Worm (Caenorhabditis elegans): ENCODE data around the gene eff-1.

Gene eff-1

DNA sequence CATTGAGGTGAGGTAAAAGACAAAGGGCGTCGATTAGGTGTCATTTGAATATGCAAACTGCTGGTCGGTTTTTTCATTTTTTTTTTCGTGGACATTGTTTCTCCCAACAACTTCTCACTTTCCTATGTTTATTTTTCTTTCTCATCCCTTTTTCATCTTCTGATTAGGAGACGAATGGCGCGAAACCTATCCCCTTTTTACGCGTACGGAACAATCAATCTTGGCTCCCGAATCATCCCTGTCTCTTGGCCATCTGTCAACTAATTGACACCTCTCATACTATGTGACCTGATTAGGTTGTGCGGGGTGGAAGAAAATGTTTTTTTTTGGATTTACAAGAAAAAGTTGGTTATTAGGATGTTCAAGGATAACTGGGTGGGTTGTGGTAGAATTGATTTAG is 1.7 kb upstream of the eff-1 start:
- TF ChIP-seq blmp-1 (tag; optimal IDR thresholded peaks at IDR 0.05) (peak; percentile 75), ceh-88 (GFP tag; IDR thresholded peaks at IDR 0.05) (no peak)

DNA sequence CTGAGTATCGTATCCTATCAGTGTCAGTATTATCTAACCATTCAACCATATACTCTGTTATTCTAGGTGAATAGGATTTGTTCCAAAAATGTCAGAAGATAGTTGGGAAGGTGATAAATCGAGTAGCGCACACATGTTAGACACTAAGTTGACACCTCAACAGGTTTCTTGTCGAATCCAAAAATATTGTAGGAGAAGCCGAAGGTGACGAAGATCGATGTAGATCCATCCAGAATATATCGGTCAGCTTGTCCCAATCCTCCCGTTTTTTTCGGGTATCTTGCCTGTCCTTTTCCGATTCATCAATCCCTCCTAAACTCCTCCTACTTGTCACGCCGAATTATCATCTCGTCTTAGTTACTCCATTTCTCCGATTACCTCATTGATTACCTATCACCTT is 871 bp upstream of the eff-1 start:
- TF ChIP-seq ceh-82 (tag; optimal IDR thresholded peaks at IDR 0.05) (no peak), egl-13 (tag; optimal IDR thresholded peaks at IDR 0.05) (no peak), efl-1 (optimal IDR thresholded peaks at IDR 0.05) (no peak), efl-1 (GFP tag; optimal IDR thresholded peaks at IDR 0.05 in 1 of 2) (peak in 1 of 2 experiments; percentile 30), pag-3 (tag; optimal IDR thresholded peaks at IDR 0.05; ENCODE audit: borderline replicate concordance, insufficient read depth) (no peak), blmp-1 (tag; optimal IDR thresholded peaks at IDR 0.05) (peak; percentile 37)

DNA sequence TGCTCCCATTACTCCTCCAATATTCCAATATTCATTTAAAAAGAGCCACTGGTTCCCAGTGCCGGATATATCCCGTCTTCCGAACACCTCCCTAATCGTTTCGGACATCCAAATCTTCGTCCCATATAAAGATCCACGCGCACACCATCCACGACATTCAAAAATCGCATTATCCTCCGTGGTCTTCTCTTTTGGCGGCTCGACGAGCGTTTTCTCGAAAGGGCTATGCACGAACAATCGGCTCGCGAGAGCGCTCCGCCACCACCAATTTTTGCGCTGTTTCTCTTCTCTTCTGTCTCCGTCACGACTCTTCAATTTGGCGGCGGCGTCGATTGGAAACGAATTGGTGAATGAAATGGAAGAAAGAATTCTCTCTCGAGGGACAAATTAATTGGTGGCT is 6.8 kb downstream of the eff-1 start:
- TF ChIP-seq nhr-77 (tag; optimal IDR thresholded peaks at IDR 0.05): no peak
- no peak for TF ChIP-seq nhr-90 (tag; optimal IDR thresholded peaks at IDR 0.05; ENCODE audit: poor library complexity)
- peak; percentile 32 for TF ChIP-seq lin-14 (GFP tag; optimal IDR thresholded peaks at IDR 0.05)
- no peak for TF ChIP-seq tlp-1 (tag; optimal IDR thresholded peaks at IDR 0.05)

DNA sequence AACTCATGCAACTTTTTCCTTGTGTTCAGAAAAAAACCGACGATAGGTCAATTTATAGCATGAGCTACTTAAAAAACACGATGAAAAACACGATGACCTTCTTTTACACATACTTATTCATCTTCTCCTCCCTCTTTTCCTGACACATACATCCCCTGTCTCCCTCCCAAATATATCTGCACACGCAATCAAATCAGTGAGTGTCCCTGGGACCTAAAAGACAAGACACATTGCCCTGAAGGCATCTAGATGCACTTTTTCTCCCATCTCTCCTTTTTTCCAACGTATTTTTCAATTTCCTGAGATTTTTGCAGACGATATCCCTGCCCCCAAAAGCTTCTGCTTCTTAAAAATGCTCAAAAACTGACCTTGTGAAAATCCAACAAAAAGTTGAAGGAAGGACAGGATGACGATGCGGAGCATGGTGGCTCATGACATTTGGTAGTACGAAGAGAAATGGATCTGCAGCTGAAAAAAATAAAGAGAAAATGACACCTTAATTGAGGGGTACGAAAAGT is 7.8 kb downstream of the eff-1 start, which contains the start of gene C26D10.6:
TSS of gene C26D10.6 (minus strand) at position 468 of the 518 bp plus-strand sequence.
- TF ChIP-seq mef-2 (tag; optimal IDR thresholded peaks at IDR 0.05) (no peak), lin-14 (GFP tag; optimal IDR thresholded peaks at IDR 0.05) (peak; percentile 32), efl-1 (optimal IDR thresholded peaks at IDR 0.05) (no peak), efl-1 (GFP tag; optimal IDR thresholded peaks at IDR 0.05 in 1 of 2) (peak in 1 of 2 experiments; percentile 48), fkh-10 (GFP tag; optimal IDR thresholded peaks at IDR 0.05) (peak; percentile 11)

DNA sequence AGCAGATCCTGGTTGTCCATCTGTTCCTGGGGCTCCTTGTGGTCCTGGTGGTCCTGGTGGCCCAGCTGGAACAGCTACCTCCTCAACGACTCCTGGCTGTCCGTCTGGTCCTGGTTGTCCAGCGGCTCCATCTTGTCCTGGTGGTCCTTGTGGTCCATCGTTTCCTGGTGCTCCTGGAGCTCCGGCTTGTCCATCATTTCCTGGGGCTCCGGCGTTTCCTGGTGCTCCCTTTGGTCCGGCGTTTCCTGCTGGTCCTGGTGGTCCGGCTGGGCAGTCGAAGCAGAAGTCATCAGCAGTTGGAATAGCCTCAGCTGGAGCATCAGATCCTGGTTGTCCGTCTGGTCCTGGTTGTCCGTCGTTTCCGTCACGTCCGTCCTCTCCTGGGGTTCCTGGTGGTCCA is 12.0 kb downstream of the eff-1 start:
- TF ChIP-seq nhr-20 (tag; optimal IDR thresholded peaks at IDR 0.05) (no peak), nhr-71 (tag; optimal IDR thresholded peaks at IDR 0.05) (no peak), irx-1 (tag; optimal IDR thresholded peaks at IDR 0.05) (no peak), efl-3 (GFP tag; optimal IDR thresholded peaks at IDR 0.05) (no peak), ceh-8 (GFP tag; optimal IDR thresholded peaks at IDR 0.05) (no peak), nhr-85 (tag) (no peak), efl-1 (optimal IDR thresholded peaks at IDR 0.05) (no peak), efl-1 (GFP tag; optimal IDR thresholded peaks at IDR 0.05 in 1 of 2) (no peak), nhr-77 (tag; optimal IDR thresholded peaks at IDR 0.05) (no peak), ces-1 (GFP tag; optimal IDR thresholded peaks at IDR 0.05) (no peak), F16B12.6 (tag; optimal IDR thresholded peaks at IDR 0.05) (no peak), mab-9 (GFP tag; IDR thresholded peaks at IDR 0.05) (no peak), lir-3 (tag; optimal IDR thresholded peaks at IDR 0.05; ENCODE audit: poor library complexity) (no peak), ama-1 (optimal IDR thresholded peaks at IDR 0.05) (no peak), dsc-1 (tag; optimal IDR thresholded peaks at IDR 0.05) (no peak), nhr-11 (tag; optimal IDR thresholded peaks at IDR 0.05) (no peak)

DNA sequence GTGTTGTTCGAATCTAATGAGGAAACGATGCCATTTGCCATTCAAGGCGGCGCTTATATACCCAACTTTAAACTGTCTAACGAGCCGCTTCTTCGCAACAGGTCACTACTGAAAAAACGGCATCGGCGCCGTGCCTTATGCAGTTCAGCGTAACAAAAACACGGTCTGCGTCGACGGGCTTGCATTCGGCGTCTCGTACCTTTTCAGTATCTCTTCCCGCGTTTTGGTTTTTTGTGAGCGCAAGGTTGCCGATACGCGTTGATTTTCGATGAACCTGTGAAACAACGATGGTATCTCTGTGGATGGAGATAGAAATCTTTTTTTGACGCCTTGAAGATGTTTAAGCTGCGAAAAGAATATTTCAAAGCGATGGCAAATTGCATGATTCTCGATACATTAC is 12.9 kb downstream of the eff-1 start, which contains the start of gene col-77:
TSS of gene col-77 (minus strand) at position 32 of the 400 bp plus-strand sequence.
- TF ChIP-seq isw-1 (GFP tag; IDR thresholded peaks at IDR 0.05): no peak
- no peak for TF ChIP-seq F16B12.6 (tag; optimal IDR thresholded peaks at IDR 0.05)
- TF ChIP-seq lin-14 (GFP tag; optimal IDR thresholded peaks at IDR 0.05): peak; percentile 31

DNA sequence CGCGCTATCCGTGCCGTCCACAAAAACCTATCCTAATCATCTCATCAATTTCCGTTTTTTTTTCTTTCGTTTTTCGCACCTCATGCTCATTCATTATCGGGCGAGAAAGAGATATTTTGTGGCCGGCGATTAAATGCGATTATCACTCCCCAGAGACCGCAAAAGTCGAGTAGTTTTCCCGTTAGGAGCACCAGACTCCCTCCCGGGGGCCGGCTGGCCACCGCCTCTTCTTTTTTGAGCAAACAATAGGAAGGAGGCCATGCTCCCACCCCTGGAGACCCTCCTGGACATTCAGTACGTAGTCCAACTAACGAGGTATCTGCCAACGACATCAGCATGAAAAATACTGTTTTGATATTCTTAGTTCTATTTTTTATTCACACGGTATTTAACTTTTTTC is 14.0 kb downstream of the eff-1 start, which contains the start of gene M195.2:
TSS of gene M195.2 (plus strand) at position 301 of the 400 bp plus-strand sequence.
- TF ChIP-seq efl-1 (optimal IDR thresholded peaks at IDR 0.05) (no peak), efl-1 (GFP tag; optimal IDR thresholded peaks at IDR 0.05 in 1 of 2) (no peak), efl-3 (GFP tag; optimal IDR thresholded peaks at IDR 0.05) (no peak), pax-3 (tag; optimal IDR thresholded peaks at IDR 0.05) (no peak), sptf-1 (tag; optimal IDR thresholded peaks at IDR 0.05) (no peak), Y116A8C.19 (tag; optimal IDR thresholded peaks at IDR 0.05; ENCODE audit: borderline replicate concordance) (no peak), dsc-1 (tag; optimal IDR thresholded peaks at IDR 0.05) (no peak), nhr-85 (tag) (no peak), lin-13 (GFP tag; optimal IDR thresholded peaks at IDR 0.05) (no peak), rnt-1 (tag; optimal IDR thresholded peaks at IDR 0.05) (no peak), aha-1 (tag; optimal IDR thresholded peaks at IDR 0.05) (no peak), jun-1 (tag; optimal IDR thresholded peaks at IDR 0.05) (no peak), lsy-2 (tag; optimal IDR thresholded peaks at IDR 0.05) (no peak), nhr-77 (tag; optimal IDR thresholded peaks at IDR 0.05) (no peak)

Data from whole organism, L1 larva.